Fruit fly (Drosophila melanogaster): ENCODE data around the gene CG42728.

DNA sequence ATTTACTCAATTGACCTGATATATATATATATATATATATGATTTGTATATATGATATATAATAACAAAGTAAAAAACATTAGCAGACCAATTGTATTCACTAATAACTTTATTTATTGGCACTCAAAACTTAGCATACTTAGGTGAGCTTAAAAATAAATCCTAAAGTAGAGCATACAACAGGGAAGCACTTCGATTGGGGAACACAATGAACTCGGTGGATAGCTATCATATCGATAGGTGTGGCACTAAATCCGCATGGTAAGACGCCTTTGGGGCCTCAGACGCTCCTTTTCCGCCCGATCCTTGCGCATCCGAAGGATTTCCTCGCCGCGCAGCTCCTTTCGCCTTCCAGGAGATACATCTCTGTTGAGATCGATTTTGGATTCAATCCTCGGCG lies 11.6 kb downstream of the CG42728 start:
- TF ChIP-seq psq (GFP tag; optimal IDR thresholded peaks at IDR 0.05) (no peak), usp (GFP tag; optimal IDR thresholded peaks at IDR 0.05) (no peak), Hr78 (GFP tag; optimal IDR thresholded peaks at IDR 0.05) (no peak), woc (GFP tag; optimal IDR thresholded peaks at IDR 0.05) (no peak), br (GFP tag; optimal IDR thresholded peaks at IDR 0.05) (no peak), Mio (GFP tag; optimal IDR thresholded peaks at IDR 0.05) (no peak), fru (GFP tag; optimal IDR thresholded peaks at IDR 0.05) (no peak), Jra (GFP tag; optimal IDR thresholded peaks at IDR 0.05) (no peak), tai (GFP tag; optimal IDR thresholded peaks at IDR 0.05) (no peak)

Measured in whole organism, wandering third instar larva.